Worm (Caenorhabditis elegans): Measurements from ENCODE around the gene ttr-27.

- TF ChIP-seq ceh-16 (tag; optimal IDR thresholded peaks at IDR 0.05) (no peak), R02D3.7 (tag; optimal IDR thresholded peaks at IDR 0.05) (no peak), pha-4 (tag; optimal IDR thresholded peaks at IDR 0.05) (no peak), lin-39 (tag; optimal IDR thresholded peaks at IDR 0.05) (no peak)
These were observed 15.8 kb upstream of the ttr-27 start, which contains the start of gene lipl-1 for ce11 chrV:12919705-12920104.

Measured in whole organism, L3 larva.